Worm (Caenorhabditis elegans): ENCODE data around the gene T08G3.13.

The T08G3.13 gene

DNA sequence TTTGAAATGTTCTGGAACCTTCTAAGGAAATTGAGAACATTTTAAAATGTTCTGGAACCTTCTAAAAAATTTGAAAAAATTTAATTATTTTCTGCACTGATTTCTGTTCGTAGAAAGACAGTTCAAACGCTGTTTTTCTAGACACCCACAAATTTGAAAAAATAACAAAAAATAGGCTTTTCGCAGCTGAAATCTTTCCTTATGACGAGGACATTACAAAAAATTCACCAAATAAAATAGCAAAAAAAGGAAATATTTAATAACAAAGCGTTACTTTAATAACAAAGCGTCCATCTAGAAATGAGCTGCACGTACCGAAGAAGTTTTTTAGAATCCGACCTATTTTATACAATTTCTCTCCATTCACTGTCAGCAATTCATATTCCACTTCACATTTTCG, 4.2 kb upstream of the T08G3.13 start, which contains the start of gene srh-141:
Gene srh-141, plus strand, starts transcription at position 301 of the 400 bp plus-strand sequence.
- no peak for TF ChIP-seq unc-62 (GFP tag; optimal IDR thresholded peaks at IDR 0.05)

DNA sequence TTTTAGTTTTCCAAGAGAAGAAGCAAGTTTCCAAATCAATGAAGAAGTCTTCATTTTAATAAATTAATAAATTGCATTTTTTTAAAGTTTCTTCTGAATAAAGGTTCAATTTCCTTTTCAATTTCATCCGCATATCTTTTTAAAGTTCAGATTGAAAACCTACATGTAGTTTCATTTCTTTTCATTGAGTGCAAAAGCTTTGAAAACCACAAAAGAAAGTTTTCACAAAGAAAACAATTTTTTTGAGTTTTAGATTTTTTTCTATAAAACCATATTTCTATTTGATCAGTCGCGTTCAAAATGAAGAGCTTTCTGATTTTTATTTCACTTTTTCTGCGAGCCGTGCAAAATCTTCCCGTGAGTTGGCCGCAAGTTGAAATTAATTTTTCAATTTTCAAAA, 2.2 kb upstream of the T08G3.13 start, which contains the start of gene T08G3.6:
Gene T08G3.6, plus strand, starts transcription at position 301 of the 400 bp plus-strand sequence.
- TF ChIP-seq unc-62 (GFP tag; optimal IDR thresholded peaks at IDR 0.05) = no peak

DNA sequence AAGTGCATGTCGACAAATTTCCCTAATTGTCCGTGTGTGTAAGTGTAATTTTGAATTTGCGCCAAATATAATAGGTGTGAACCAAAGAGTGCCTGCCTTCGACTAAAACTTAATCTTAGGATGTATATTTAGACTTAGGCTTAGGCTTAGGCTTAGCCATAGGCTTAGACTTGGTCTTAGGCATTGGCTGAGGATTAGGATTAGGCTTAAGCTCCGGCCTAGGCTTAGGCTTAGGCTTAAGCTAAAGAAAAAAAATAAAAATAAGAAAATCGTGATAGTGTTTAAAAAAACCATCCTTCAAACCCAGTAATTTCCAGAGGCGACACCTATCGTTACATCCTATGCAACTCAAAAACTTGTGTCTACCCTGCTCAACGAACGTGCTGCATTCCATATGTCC, 1.6 kb upstream of the T08G3.13 start:
- TF ChIP-seq unc-62 (GFP tag; optimal IDR thresholded peaks at IDR 0.05) = no peak

DNA sequence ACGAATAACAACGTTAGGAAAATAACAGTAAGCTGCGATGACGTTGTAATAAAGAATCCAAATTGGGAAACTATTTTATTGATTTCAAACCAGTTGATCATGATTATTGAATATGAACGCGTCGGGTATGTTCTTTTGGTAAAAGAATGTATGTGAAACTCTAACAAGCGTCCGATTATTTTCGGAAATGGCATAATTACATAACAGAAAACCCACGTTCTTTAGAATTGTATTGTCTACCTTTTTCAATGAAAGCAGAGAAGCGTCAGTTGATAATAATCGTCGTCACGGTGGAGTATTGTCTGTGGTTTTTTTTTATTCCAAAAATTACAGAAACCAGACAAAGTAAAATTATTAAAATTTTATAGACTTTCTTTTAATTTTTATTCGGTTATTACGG, 7.2 kb downstream of the T08G3.13 start, which contains the start of gene str-14:
Gene str-14, minus strand, starts transcription at position 101 of the 400 bp plus-strand sequence.
- TF ChIP-seq unc-62 (GFP tag; optimal IDR thresholded peaks at IDR 0.05) = no peak

DNA sequence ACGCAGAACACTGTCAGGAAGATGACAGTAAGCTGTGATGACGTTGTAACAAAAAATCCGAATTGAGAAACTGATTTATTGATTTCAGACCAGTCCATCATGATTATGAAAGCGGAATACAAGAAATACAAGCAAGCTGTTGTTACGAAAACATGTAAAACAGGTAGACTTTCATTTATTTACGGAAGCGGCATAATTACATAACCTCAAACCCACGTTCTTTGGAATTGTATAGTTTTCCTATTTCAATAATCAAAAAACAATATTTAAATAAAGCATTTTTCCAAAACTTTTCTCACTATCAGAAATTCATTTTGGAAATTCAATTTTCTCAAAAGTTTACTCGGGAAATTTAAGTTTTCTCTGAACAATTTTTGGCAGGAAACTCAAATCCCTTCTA, 10.9 kb downstream of the T08G3.13 start, which contains the start of gene str-15:
Gene str-15, minus strand, starts transcription at position 101 of the 400 bp plus-strand sequence.
- no peak for TF ChIP-seq unc-62 (GFP tag; optimal IDR thresholded peaks at IDR 0.05)

DNA sequence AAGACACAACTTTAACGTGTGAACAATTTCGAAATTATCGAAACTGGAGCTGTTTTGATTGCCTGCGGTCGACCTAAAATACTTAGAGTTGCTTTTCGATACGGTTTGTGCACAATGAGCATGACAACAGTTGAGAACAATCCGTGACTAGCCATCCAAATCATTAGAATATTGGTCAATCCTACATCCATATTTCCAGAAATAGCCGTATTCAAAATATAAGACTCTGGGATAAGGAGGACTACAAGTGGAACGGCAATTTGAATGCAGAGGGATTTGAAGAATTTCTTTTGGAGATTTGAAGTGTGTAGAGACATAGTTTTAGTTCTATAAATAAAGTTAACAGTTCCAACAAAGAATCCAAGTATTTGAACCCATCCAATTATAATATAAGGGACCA, 11.5 kb downstream of the T08G3.13 start:
- TF ChIP-seq unc-62 (GFP tag; optimal IDR thresholded peaks at IDR 0.05) = no peak

DNA sequence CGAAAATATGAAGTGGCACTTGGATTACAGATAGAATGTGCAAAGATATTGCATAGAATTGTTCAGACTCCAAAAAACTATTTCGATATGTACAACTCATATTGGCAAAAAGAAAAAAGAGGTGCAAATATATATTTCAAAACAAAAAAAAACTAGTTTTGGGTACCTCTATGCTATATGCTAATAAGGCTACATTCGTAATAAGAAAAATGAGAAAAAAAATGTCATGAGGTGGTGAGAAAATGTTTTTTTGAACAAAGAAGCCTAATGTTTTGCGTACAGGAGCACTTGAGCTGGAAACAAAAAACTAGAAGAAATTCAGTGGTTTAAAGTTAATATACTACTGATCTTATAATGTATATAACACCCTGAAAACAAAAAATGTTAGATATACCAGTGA, 13.0 kb downstream of the T08G3.13 start, which contains the start of gene srh-142:
Gene srh-142, minus strand, starts transcription at position 101 of the 400 bp plus-strand sequence.
- no peak for TF ChIP-seq unc-62 (GFP tag; optimal IDR thresholded peaks at IDR 0.05)

DNA sequence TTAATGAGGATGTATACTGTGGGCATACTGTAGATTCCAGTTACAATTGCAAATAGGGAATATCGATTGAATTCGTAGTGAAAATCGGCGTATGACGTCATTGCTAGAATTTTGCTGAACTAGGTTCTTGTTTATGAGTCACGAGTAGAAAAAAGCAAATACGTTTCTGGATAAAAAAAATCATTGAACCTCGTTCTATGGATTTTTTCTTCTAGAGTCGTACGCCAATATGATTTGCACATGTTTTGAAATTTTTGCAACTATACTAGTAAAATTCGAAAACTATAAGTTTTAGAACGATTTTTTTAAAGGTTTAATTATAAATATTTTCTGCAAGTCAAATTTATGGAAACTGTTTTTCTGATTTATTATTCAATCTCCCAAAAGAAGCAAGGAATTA, 20.0 kb downstream of the T08G3.13 start, which contains the start of gene sru-44:
Gene sru-44, minus strand, starts transcription at position 101 of the 400 bp plus-strand sequence.
- no peak for TF ChIP-seq unc-62 (GFP tag; optimal IDR thresholded peaks at IDR 0.05)

DNA sequence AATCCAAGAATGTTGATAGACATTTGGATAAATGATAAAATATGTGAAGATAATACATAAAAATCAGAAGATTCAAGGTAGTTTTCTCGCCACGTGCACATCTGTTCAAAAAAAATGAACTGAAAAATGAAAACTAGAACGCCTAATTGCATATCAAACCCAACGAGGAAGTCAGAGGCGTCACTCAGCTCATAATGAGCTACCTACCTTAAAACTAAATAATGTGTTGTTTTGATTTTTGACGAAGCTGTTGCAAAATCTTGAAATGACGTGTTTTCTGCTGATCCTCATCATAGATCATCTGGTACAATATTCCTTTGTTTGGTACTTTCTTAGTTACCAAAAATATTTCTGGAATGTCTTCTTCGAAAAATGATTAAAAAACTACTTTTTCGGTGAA, 23.1 kb downstream of the T08G3.13 start, which contains the start of gene srh-138:
Gene srh-138, minus strand, starts transcription at position 101 of the 400 bp plus-strand sequence.
- TF ChIP-seq unc-62 (GFP tag; optimal IDR thresholded peaks at IDR 0.05) = no peak

DNA sequence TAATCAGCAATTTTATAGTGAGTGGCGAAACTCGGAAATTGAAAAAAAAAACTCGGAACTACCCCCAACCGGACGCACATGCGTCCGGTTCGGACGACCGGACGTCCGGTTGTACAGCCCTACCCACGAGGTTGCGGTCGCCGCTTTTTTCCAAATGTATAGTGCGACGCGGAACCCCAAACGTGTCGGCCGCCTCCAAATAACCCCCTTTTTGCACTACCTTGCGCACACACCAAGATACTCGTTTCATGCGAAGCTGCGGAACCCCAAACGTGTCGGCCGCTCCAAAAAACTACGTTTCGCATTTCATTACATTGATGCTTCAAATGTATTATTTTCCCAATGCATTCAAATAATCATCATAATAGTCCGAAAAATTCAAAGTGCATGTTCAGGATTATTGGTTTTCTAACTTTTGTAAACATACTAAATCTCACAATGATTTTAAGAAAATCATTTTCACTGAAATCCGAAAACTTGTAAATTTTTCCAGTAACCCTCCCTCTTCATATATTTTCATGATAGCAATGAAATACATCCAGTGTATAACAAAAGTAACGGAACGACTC, 24.2 kb downstream of the T08G3.13 start, which contains the start of gene srw-35:
Gene srw-35, plus strand, starts transcription at position 519 of the 569 bp plus-strand sequence.
- no peak for TF ChIP-seq unc-62 (GFP tag; optimal IDR thresholded peaks at IDR 0.05)

DNA sequence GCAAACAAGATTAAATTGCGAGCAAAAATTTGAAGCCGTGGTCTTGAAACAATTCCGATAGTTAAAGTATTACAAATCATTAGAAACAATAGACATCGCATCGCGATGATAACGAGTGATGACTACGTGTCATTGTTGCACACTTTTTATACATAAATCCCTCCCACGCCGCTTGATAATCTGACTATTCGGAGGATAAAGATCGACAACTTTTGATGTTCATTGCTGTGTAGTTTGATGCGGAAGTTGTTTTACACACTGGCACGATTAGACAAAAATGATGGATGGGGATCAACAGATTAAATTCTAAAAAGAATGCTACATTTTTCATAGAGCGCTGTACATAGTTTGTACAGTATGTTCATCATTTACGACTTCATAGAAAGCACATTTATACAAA, 31.4 kb downstream of the T08G3.13 start, which contains the start of gene T08G3.11:
Gene T08G3.11, minus strand, starts transcription at position 101 of the 400 bp plus-strand sequence.
- TF ChIP-seq unc-62 (GFP tag; optimal IDR thresholded peaks at IDR 0.05) = no peak

DNA sequence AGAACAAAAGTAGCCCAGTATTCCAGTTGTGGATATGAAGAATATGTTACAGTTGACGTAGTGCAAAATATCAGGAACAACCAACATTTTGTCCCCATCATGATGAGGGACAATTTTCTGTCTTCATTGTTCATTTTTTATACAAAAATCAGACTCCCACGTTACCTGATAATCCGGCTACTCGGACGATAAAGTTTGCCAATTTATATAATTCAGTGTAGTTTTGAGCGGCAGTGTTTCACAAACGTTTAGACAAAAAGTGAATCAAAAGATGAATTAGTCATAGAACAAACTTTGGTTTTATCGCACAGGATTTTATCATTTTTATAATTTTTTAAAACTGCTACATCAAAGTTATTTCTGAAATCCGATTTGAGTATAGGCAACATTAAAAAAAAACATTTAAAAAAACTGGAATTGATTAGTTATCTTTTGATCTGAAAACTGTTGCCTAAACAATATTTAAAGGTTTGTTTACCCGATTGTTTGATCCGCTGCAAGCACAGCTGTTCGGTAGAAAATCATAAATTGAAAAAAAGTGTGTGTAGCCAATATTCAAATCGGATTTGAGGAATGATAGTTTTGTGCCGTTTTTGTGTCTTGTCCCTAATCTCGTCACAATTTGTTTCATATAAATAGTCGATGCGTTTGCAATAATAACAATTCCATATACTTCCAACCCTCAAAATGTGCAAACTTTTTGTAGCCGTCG, 33.2 kb downstream of the T08G3.13 start, which contains the start of the genes F57E7.4 and spig-6:
Gene F57E7.4, minus strand, starts transcription at position 101 of the 712 bp plus-strand sequence.
Gene spig-6, plus strand, starts transcription at position 662 of the 712 bp plus-strand sequence.
- no peak for TF ChIP-seq unc-62 (GFP tag; optimal IDR thresholded peaks at IDR 0.05)

DNA sequence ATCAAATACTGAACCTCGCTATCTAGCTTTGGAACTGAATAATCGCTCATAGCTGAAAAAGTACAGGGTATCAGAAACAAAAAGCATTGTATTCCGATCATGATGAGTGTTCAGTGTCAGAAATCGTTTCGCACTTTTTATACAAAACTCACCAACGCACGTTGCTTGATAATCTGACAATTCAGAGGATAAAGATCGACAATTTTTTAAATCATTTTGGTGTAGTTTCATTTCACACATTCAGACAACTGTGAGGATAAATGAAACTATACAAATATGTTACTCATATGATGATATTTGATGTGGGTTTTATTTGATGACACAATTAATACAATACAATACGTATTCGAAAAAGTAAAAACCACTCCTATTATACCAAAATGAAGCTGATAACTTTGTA, 35.2 kb downstream of the T08G3.13 start, which contains the start of gene F57E7.2:
Gene F57E7.2, minus strand, starts transcription at position 101 of the 400 bp plus-strand sequence.
- TF ChIP-seq unc-62 (GFP tag; optimal IDR thresholded peaks at IDR 0.05) = no peak

DNA sequence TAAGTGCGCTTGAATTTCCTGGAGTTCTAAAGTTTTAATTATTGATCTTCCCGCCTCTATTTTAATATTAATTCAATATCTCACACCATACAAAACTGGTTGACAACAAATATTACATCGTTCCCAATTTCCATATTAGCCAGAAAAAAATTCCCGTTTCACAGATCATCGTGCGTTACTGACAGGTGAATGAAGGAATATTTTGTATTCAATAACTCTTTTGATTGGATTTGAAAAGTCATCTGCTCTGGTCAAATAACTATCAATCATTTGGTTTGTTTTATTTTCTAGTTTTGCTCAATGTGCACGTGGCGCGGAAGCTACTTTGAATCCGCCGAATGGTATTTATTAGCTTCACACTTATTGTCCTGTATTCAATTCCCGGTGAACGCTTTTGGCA, 35.8 kb downstream of the T08G3.13 start, which contains the start of gene srh-139:
Gene srh-139, plus strand, starts transcription at position 301 of the 400 bp plus-strand sequence.
- no peak for TF ChIP-seq unc-62 (GFP tag; optimal IDR thresholded peaks at IDR 0.05)

DNA sequence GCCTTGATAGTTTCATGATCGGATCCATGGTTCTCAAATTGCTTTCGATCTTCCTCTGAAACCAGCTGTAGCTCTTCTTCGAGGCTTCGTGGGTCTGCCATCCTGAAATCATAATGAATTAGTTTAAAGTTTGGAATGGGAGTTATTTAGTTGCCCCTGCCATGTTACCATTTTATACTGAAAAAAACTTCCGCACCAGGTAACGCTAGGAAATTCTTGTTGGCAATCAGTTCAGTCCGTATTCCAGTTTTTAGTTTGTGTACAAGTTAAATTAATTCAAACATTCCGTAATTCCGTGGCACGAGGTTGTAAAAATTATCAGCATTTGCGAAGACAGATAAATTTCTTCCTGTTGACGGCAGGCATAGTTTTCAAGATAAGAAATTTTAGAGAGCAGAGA, 39.6 kb downstream of the T08G3.13 start, which contains the start of gene Y32B12A.5:
Gene Y32B12A.5, minus strand, starts transcription at position 101 of the 400 bp plus-strand sequence.
- no peak for TF ChIP-seq unc-62 (GFP tag; optimal IDR thresholded peaks at IDR 0.05)

DNA sequence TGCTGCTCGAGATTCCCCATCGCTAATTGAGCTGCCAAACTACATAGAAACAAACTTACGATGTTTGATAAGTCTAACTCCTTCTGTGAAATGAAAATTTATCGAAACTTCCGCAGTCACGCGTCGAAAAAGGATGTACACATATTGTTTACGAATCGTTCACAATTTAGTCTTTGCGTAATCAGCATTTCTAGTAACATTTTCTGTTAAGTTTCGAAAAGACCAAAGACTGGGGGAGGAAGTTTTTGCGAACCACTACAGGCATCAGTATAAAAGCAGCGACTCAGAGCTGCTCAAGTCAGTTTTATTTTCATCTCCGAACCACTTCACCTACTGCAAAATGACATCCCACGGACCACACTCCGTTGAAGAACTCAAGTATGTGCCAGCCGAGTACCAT, 40.3 kb downstream of the T08G3.13 start, which contains the start of gene sqst-4:
Gene sqst-4, plus strand, starts transcription at position 301 of the 400 bp plus-strand sequence.
- TF ChIP-seq unc-62 (GFP tag; optimal IDR thresholded peaks at IDR 0.05) = no peak

All from whole organism, dauer.